Worm (Caenorhabditis elegans) whole organism, L3 larva: Measurements from ENCODE around the gene ZK353.9.

Source experiments
- aly-2 ChIP-seq: fragments of 150-350 bp; optimal IDR thresholded peaks from 2 replicates; lab custom pipeline; 2014; ENCODE audit warnings: missing biosample characterization, missing genetic modification characterization
- ama-1 ChIP-seq: fragments of 150-350 bp; optimal IDR thresholded peaks from 2 replicates; lab custom pipeline; 2018
- ceh-28 ChIP-seq: fragments of 150-350 bp; optimal IDR thresholded peaks from 2 replicates; lab custom pipeline; 2014; ENCODE audit warnings: missing biosample characterization, missing genetic modification reagents, missing genetic modification characterization
- jun-1 ChIP-seq: fragments of 150-350 bp; optimal IDR thresholded peaks from 2 replicates; lab custom pipeline; 2014; ENCODE audit warnings: missing biosample characterization, missing genetic modification reagents, missing genetic modification characterization
- lin-15B ChIP-seq: fragments of 150-350 bp; optimal IDR thresholded peaks from 2 replicates; lab custom pipeline; 2014; ENCODE audit warnings: missing biosample characterization, missing genetic modification characterization
- nfya-1 ChIP-seq: sonication (generic microtip); optimal IDR thresholded peaks from 2 replicates; lab custom pipeline; 2017; ENCODE audit warnings: missing genetic modification characterization, mild to moderate bottlenecking, missing compliant biosample characterization, antibody characterized with exemption, moderate library complexity; ENCODE audit not compliant: insufficient read depth
- nhr-11 ChIP-seq: fragments of 150-350 bp; optimal IDR thresholded peaks from 2 replicates; lab custom pipeline; 2014; ENCODE audit warnings: missing biosample characterization, missing genetic modification characterization
- nhr-237 ChIP-seq: fragments of 150-350 bp; optimal IDR thresholded peaks from 2 replicates; lab custom pipeline; 2014; ENCODE audit warnings: missing biosample characterization, missing genetic modification characterization
- nhr-28 ChIP-seq: fragments of 150-350 bp; optimal IDR thresholded peaks from 2 replicates; lab custom pipeline; 2014; ENCODE audit warnings: missing biosample characterization, missing genetic modification characterization
- nhr-67 ChIP-seq: fragments of 150-350 bp; optimal IDR thresholded peaks from 2 replicates; lab custom pipeline; 2014; ENCODE audit warnings: missing biosample characterization, missing genetic modification characterization
- pqm-1 ChIP-seq: fragments of 150-350 bp; optimal IDR thresholded peaks from 2 replicates; lab custom pipeline; 2017; ENCODE audit warnings: missing biosample characterization, missing genetic modification characterization, inconsistent platforms
- ztf-4 ChIP-seq: fragments of 150-350 bp; optimal IDR thresholded peaks from 2 replicates; lab custom pipeline; 2014; ENCODE audit warnings: missing biosample characterization, missing genetic modification characterization

DNA sequence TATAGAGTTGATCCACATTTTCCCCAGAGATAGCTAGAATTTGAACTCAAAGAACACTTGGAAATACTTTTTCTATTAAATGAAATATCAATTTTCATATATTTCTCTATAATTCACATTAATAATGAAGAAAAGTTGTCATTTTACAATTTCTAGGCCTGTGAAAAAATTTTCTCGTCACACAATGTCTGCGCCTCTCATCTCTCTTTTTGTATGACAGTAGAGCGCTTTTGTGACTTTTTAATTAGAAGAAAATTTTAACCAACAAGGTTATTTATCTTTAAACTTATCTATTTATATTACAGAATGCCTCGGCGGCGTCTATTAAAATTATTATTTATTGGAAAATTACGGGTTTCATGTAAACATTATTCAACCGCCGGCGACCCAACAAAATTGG is 19.7 kb downstream of the ZK353.9 start, which contains the start of gene ZK1236.1:
- TF ChIP-seq ama-1 (lab: Kevin White, UChicago) (no peak), nhr-28 (no peak), nhr-11 (tag; lab: Kevin White, UChicago) (no peak), pqm-1 (tag; lab: Kevin White, UChicago) (no peak), ztf-4 (tag; lab: Kevin White, UChicago) (no peak), ceh-28 (tag; lab: Kevin White, UChicago) (no peak), lin-15B (tag; lab: Kevin White, UChicago) (no peak), aly-2 (no peak), nhr-67 (no peak), jun-1 (tag; lab: Kevin White, UChicago) (no peak), nfya-1 (tag; lab: Kevin White, UChicago) (peak; percentile 38), nhr-237 (tag; lab: Kevin White, UChicago) (no peak)
